Fruit fly (Drosophila melanogaster) whole organism, embryonic: ENCODE data around the gene STUB1.

Source experiments
- BtbVII ChIP-seq: fragments of 200-800 bp; sonication (Bioruptor generic); optimal IDR thresholded peaks from 3 replicates; lab custom pipeline; 2017; ENCODE audit warnings: missing biosample characterization, mild to moderate bottlenecking, missing genetic modification characterization
- CG10462 ChIP-seq: fragments of 200-800 bp; sonication (Bioruptor generic); optimal IDR thresholded peaks from 2 replicates; lab custom pipeline; 2016; ENCODE audit warnings: missing biosample characterization, missing genetic modification characterization
- CG10979 ChIP-seq: fragments of 200-800 bp; sonication (Bioruptor generic); optimal IDR thresholded peaks from 2 replicates; lab custom pipeline; 2018; ENCODE audit warnings: missing biosample characterization, mild to moderate bottlenecking, missing genetic modification characterization, moderate library complexity
- CG14965 ChIP-seq: fragments of 200-800 bp; sonication (Bioruptor generic); optimal IDR thresholded peaks from 2 replicates; lab custom pipeline; 2016; ENCODE audit warnings: missing biosample characterization, missing genetic modification characterization, borderline replicate concordance
- CG15011 ChIP-seq: fragments of 200-800 bp; sonication (Bioruptor generic); optimal IDR thresholded peaks from 3 replicates; lab custom pipeline; 2018; ENCODE audit warnings: missing biosample characterization, mild to moderate bottlenecking, missing genetic modification characterization
- CG1602 ChIP-seq: fragments of 200-800 bp; sonication (Bioruptor generic); optimal IDR thresholded peaks from 3 replicates; lab custom pipeline; 2016; ENCODE audit warnings: missing biosample characterization, missing genetic modification characterization
- CG1603 ChIP-seq: fragments of 200-800 bp; sonication (Bioruptor generic); optimal IDR thresholded peaks from 2 replicates; lab custom pipeline; 2019; ENCODE audit warnings: missing biosample characterization, mild to moderate bottlenecking, missing genetic modification characterization, moderate library complexity
- CG17186 ChIP-seq: fragments of 200-800 bp; sonication (Bioruptor generic); optimal IDR thresholded peaks from 3 replicates; lab custom pipeline; 2017; ENCODE audit warnings: missing biosample characterization, missing genetic modification reagents, missing genetic modification characterization
- CG18011 ChIP-seq: fragments of 200-800 bp; sonication (Bioruptor generic); optimal IDR thresholded peaks from 2 replicates; lab custom pipeline; 2017; ENCODE audit warnings: missing biosample characterization, missing genetic modification characterization, mild to moderate bottlenecking, moderate library complexity, missing genotype
- CG43689 ChIP-seq: fragments of 200-800 bp; sonication (Bioruptor generic); IDR thresholded peaks from 2 replicates; pipeline ENCODE4 v1.3.6; 2022; ENCODE audit warnings: missing biosample characterization, missing genetic modification characterization
- CG4617 ChIP-seq: fragments of 200-800 bp; sonication (Bioruptor generic); optimal IDR thresholded peaks from 3 replicates; lab custom pipeline; 2016; ENCODE audit warnings: missing biosample characterization, missing genetic modification characterization, borderline replicate concordance
- CG4730 ChIP-seq: fragments of 200-800 bp; sonication (Bioruptor generic); IDR thresholded peaks from 2 replicates; pipeline ENCODE4 v1.3.6; 2022; ENCODE audit warnings: missing biosample characterization, missing genetic modification characterization
- CG5245 ChIP-seq: fragments of 200-800 bp; sonication (Bioruptor generic); optimal IDR thresholded peaks from 3 replicates; lab custom pipeline; 2016; ENCODE audit warnings: missing biosample characterization, missing genetic modification characterization
- CG7786 ChIP-seq: fragments of 200-800 bp; sonication (Bioruptor generic); optimal IDR thresholded peaks from 2 replicates; lab custom pipeline; 2016; ENCODE audit warnings: missing biosample characterization, missing genetic modification characterization
- CG7987 ChIP-seq: fragments of 200-800 bp; sonication (Bioruptor generic); optimal IDR thresholded peaks from 2 replicates; lab custom pipeline; 2018; ENCODE audit warnings: missing biosample characterization, mild to moderate bottlenecking, missing genetic modification characterization, moderate library complexity
- CG9727 ChIP-seq: fragments of 200-800 bp; sonication (Bioruptor generic); optimal IDR thresholded peaks from 3 replicates; lab custom pipeline; 2017; ENCODE audit warnings: missing biosample characterization, mild to moderate bottlenecking, missing genetic modification characterization
- CG9797 ChIP-seq: fragments of 200-800 bp; sonication (Bioruptor generic); optimal IDR thresholded peaks from 3 replicates; lab custom pipeline; 2018; ENCODE audit warnings: missing biosample characterization, mild to moderate bottlenecking, missing genetic modification characterization
- CTCF ChIP-seq: fragments of 200-800 bp; sonication (Bioruptor generic); optimal IDR thresholded peaks from 2 replicates; lab custom pipeline; 2017; ENCODE audit warnings: missing biosample characterization, mild to moderate bottlenecking, missing genetic modification characterization, moderate library complexity
- Camta ChIP-seq: fragments of 200-800 bp; sonication (Bioruptor generic); optimal IDR thresholded peaks from 2 replicates; lab custom pipeline; 2016; ENCODE audit warnings: missing biosample characterization, missing genetic modification characterization
- D ChIP-seq, 2 experiments: fragments of 200-800 bp in 1 of 2; fragments of >200 bp in 1 of 2; sonication (Bioruptor generic) in 1 of 2; optimal IDR thresholded peaks; 2 replicates in 1 of 2; 3 replicates in 1 of 2; lab custom pipeline; 2017; ENCODE audit warnings: mild to moderate bottlenecking in 1 of 2, missing biosample characterization in 1 of 2, missing genetic modification characterization in 1 of 2, missing genetic modification reagents in 1 of 2
- Dbx ChIP-seq: fragments of 200-800 bp; sonication (Bioruptor generic); IDR thresholded peaks from 3 replicates; pipeline ENCODE4 v1.3.6; 2022; ENCODE audit warnings: missing biosample characterization, missing genetic modification characterization
- E2f1 ChIP-seq: fragments of 200-800 bp; sonication (Bioruptor generic); IDR thresholded peaks from 2 replicates; pipeline ENCODE4 v1.3.6; 2022; ENCODE audit warnings: missing biosample characterization, missing genetic modification characterization
- Elba2 ChIP-seq: fragments of 200-800 bp; sonication (Bioruptor generic); optimal IDR thresholded peaks from 3 replicates; lab custom pipeline; 2016; ENCODE audit warnings: missing biosample characterization, missing genetic modification characterization
- Gug ChIP-seq: fragments of 200-800 bp; sonication (Bioruptor generic); IDR thresholded peaks from 4 replicates; pipeline ENCODE4 v1.3.6; 2022; ENCODE audit warnings: missing biosample characterization, missing genetic modification characterization
- Jarid2 ChIP-seq: fragments of 200-800 bp; sonication (Bioruptor generic); optimal IDR thresholded peaks from 3 replicates; lab custom pipeline; 2017; ENCODE audit warnings: mild to moderate bottlenecking, missing biosample characterization, missing genetic modification reagents, missing genetic modification characterization
- Meics ChIP-seq: fragments of 200-800 bp; sonication (Bioruptor generic); optimal IDR thresholded peaks from 2 replicates; lab custom pipeline; 2017; ENCODE audit warnings: missing biosample characterization, mild to moderate bottlenecking, missing genetic modification characterization
- NFAT ChIP-seq: fragments of 200-800 bp; sonication (Bioruptor generic); IDR thresholded peaks from 2 replicates; pipeline ENCODE4 v1.3.6; 2022; ENCODE audit warnings: missing biosample characterization, missing genetic modification characterization
- Sry-δ ChIP-seq: fragments of 200-800 bp; sonication (Bioruptor generic); optimal IDR thresholded peaks from 2 replicates; lab custom pipeline; 2016; ENCODE audit warnings: missing biosample characterization, missing genetic modification characterization
- amos ChIP-seq: fragments of 200-800 bp; sonication (Bioruptor generic); IDR thresholded peaks from 2 replicates; pipeline ENCODE4 v1.3.6; 2022; ENCODE audit warnings: missing biosample characterization, missing genetic modification characterization; ENCODE audit not compliant: partially characterized antibody
- ap ChIP-seq: fragments of 200-800 bp; sonication (Bioruptor generic); IDR thresholded peaks from 2 replicates; pipeline ENCODE4 v1.3.6; 2022; ENCODE audit warnings: missing biosample characterization, missing genetic modification characterization
- br ChIP-seq: fragments of >200 bp; optimal IDR thresholded peaks from 2 replicates; lab custom pipeline; 2017
- chn ChIP-seq: fragments of 200-800 bp; sonication (Bioruptor generic); optimal IDR thresholded peaks from 2 replicates; lab custom pipeline; 2016; ENCODE audit warnings: missing biosample characterization, missing genetic modification characterization
- danr ChIP-seq: fragments of 200-800 bp; sonication (Bioruptor generic); IDR thresholded peaks from 2 replicates; pipeline ENCODE4 v1.3.6; 2022; ENCODE audit warnings: missing biosample characterization, missing genetic modification characterization
- dmrt99B ChIP-seq: fragments of 200-800 bp; sonication (Bioruptor generic); optimal IDR thresholded peaks from 2 replicates; lab custom pipeline; 2018; ENCODE audit warnings: missing biosample characterization, mild to moderate bottlenecking, missing genetic modification characterization, moderate library complexity
- dpn ChIP-seq, 2 experiments: fragments of 200-800 bp; sonication (Bioruptor generic); optimal IDR thresholded peaks; 3 replicates each; lab custom pipeline; 2016; ENCODE audit warnings: missing biosample characterization in 2 of 2, missing genetic modification characterization in 2 of 2
- ewg ChIP-seq: fragments of 200-800 bp; sonication (Bioruptor generic); optimal IDR thresholded peaks from 3 replicates; lab custom pipeline; 2017; ENCODE audit warnings: mild to moderate bottlenecking, missing biosample characterization, missing genetic modification reagents, missing genetic modification characterization
- fd96Cb ChIP-seq: fragments of 200-800 bp; sonication (Bioruptor generic); optimal IDR thresholded peaks from 2 replicates; lab custom pipeline; 2018; ENCODE audit warnings: missing biosample characterization, mild to moderate bottlenecking, missing genetic modification characterization, moderate library complexity
- ftz-f1 ChIP-seq: fragments of 200-800 bp; sonication (Bioruptor generic); optimal IDR thresholded peaks from 2 replicates; lab custom pipeline; 2016; ENCODE audit warnings: missing biosample characterization, missing genetic modification characterization
- grn ChIP-seq: fragments of 200-800 bp; sonication (Bioruptor generic); optimal IDR thresholded peaks from 3 replicates; lab custom pipeline; 2017; ENCODE audit warnings: missing biosample characterization, missing genetic modification characterization
- insv ChIP-seq, 2 experiments: fragments of 200-800 bp; sonication (Bioruptor generic); optimal IDR thresholded peaks; 3 replicates each; lab custom pipeline; 2016 to 2018; ENCODE audit warnings: missing biosample characterization in 2 of 2, missing genetic modification characterization in 2 of 2
- lov ChIP-seq, 2 experiments: fragments of 200-800 bp in 1 of 2; fragments of >200 bp in 1 of 2; sonication (Bioruptor generic) in 1 of 2; IDR thresholded peaks in 1 of 2; optimal IDR thresholded peaks in 1 of 2; 2 replicates in 1 of 2; 3 replicates in 1 of 2; pipeline versions ENCODE4 v1.3.6 to Lab custom; 2017 to 2022; ENCODE audit warnings: missing biosample characterization in 1 of 2, missing genetic modification characterization in 1 of 2
- pzg ChIP-seq: fragments of 200-800 bp; sonication (Bioruptor generic); optimal IDR thresholded peaks from 3 replicates; lab custom pipeline; 2018; ENCODE audit warnings: missing biosample characterization, mild to moderate bottlenecking, missing genetic modification characterization, moderate library complexity
- ranshi ChIP-seq: fragments of 200-800 bp; sonication (Bioruptor generic); IDR thresholded peaks from 2 replicates; pipeline ENCODE4 v1.3.6; 2022; ENCODE audit warnings: missing biosample characterization, missing genetic modification characterization
- scrt ChIP-seq: fragments of 200-800 bp; sonication (Bioruptor generic); optimal IDR thresholded peaks from 2 replicates; lab custom pipeline; 2018; ENCODE audit warnings: missing biosample characterization, mild to moderate bottlenecking, missing genetic modification characterization, moderate library complexity
- sob ChIP-seq: fragments of 200-800 bp; sonication (Bioruptor generic); IDR thresholded peaks from 2 replicates; pipeline ENCODE4 v1.3.6; 2022; ENCODE audit warnings: missing biosample characterization, missing genetic modification characterization
- unpg ChIP-seq: fragments of 200-800 bp; sonication (Bioruptor generic); optimal IDR thresholded peaks from 3 replicates; lab custom pipeline; 2018; ENCODE audit warnings: missing biosample characterization, mild to moderate bottlenecking, missing genetic modification characterization, moderate library complexity
- wor ChIP-seq: fragments of 200-800 bp; sonication (Bioruptor generic); IDR thresholded peaks from 2 replicates; pipeline ENCODE4 v1.3.6; 2022; ENCODE audit warnings: missing biosample characterization, missing genetic modification characterization

The STUB1 gene

dm6 chr2L:10457191-10457899 lies 20.0 kb downstream of the STUB1 start, which contains the start of the genes LManI and LManII (continued):
- no peak for TF ChIP-seq amos (GFP tag; lab: Robert Waterston, UW)
- no peak for TF ChIP-seq ewg (GFP tag; lab: Kevin White, UChicago)
- TF ChIP-seq Elba2 (GFP tag; lab: Kevin White, UChicago): no peak
- no peak for TF ChIP-seq Dbx (GFP tag; lab: Robert Waterston, UW)
- TF ChIP-seq wor: no peak
- TF ChIP-seq ap: no peak
- TF ChIP-seq CG4617 (GFP tag; lab: Kevin White, UChicago): no peak
- no peak for TF ChIP-seq fd96Cb (tag; lab: Kevin White, UChicago)
- TF ChIP-seq CG4730: no peak
- TF ChIP-seq insv (GFP tag; optimal IDR thresholded peaks at IDR 0.05; lab: Kevin White, UChicago): no peak
- TF ChIP-seq CG15011: no peak
- no peak for TF ChIP-seq CG7786 (GFP tag; lab: Kevin White, UChicago)
- no peak for TF ChIP-seq D (optimal IDR thresholded peaks at IDR 0.05; lab: Kevin White, UChicago)
- TF ChIP-seq D (GFP tag; optimal IDR thresholded peaks at IDR 0.05; lab: Kevin White, UChicago): no peak
- TF ChIP-seq CG17186 (GFP tag; lab: Kevin White, UChicago): no peak
- no peak for TF ChIP-seq CG43689 (GFP tag; lab: Robert Waterston, UW)
- TF ChIP-seq dmrt99B (tag; lab: Kevin White, UChicago): no peak
- no peak for TF ChIP-seq unpg (GFP tag; lab: Kevin White, UChicago)

- TF ChIP-seq CG7987 (no peak), br (lab: Kevin White, UChicago) (no peak), CG14965 (GFP tag; lab: Kevin White, UChicago) (peak; percentile 88), Sry-δ (GFP tag; lab: Kevin White, UChicago) (no peak), CG1602 (GFP tag; lab: Kevin White, UChicago) (no peak), CG9797 (GFP tag; lab: Kevin White, UChicago) (no peak), CG10979 (tag; lab: Kevin White, UChicago) (peak; percentile 56), scrt (GFP tag; lab: Kevin White, UChicago) (no peak), dpn (GFP tag; optimal IDR thresholded peaks at IDR 0.05; lab: Kevin White, UChicago) (no peak), CTCF (GFP tag; lab: Kevin White, UChicago) (peak; percentile 80)
- TF ChIP-seq, all 482 proteins: peak for 3
Measured at dm6 chr2L:10458979-10459378, 21.6 kb downstream of the STUB1 start.

dm6 chr2L:10466865-10467270 lies 29.5 kb downstream of the STUB1 start:
- peak; percentile 72 for TF ChIP-seq CG9727 (GFP tag; lab: Kevin White, UChicago)
- peak; percentile 14; the same call in 1 of the 2 replicates for TF ChIP-seq NFAT (GFP tag; lab: Robert Waterston, UW)
- TF ChIP-seq E2f1 (GFP tag; lab: Robert Waterston, UW): peak; percentile 26; the same call in 1 of the 2 replicates
- TF ChIP-seq danr (GFP tag; lab: Robert Waterston, UW): no peak; the same call in 1 of the 2 replicates
- TF ChIP-seq Camta (GFP tag; lab: Kevin White, UChicago): peak; percentile 66
- TF ChIP-seq ftz-f1: no peak
- 0 out of 2 replicates have a peak, but pooled peaks have one; percentile 20 for TF ChIP-seq ranshi (GFP tag; lab: Robert Waterston, UW)
- TF ChIP-seq Jarid2 (GFP tag; lab: Kevin White, UChicago): peak; percentile 43
- peak; percentile 57 for TF ChIP-seq sob (GFP tag; lab: Robert Waterston, UW)
- no peak for TF ChIP-seq CG1603
- TF ChIP-seq Meics (GFP tag; lab: Kevin White, UChicago): peak; percentile 51
- TF ChIP-seq CG18011 (GFP tag; lab: Kevin White, UChicago): no peak
- TF ChIP-seq pzg: no peak
- peak; percentile 64; the same call in 3 of the 4 replicates for TF ChIP-seq Gug (GFP tag; lab: Robert Waterston, UW)
- TF ChIP-seq BtbVII (GFP tag; lab: Kevin White, UChicago): peak; percentile 46
- peak; percentile 42 for TF ChIP-seq chn (GFP tag; lab: Kevin White, UChicago)
- no peak for TF ChIP-seq grn (GFP tag; lab: Kevin White, UChicago)
- TF ChIP-seq CG10462 (GFP tag; lab: Kevin White, UChicago): peak; percentile 15
- TF ChIP-seq CG5245 (GFP tag; lab: Kevin White, UChicago): peak; percentile 62
- TF ChIP-seq lov (optimal IDR thresholded peaks at IDR 0.05; lab: Kevin White, UChicago): no peak
- 0 out of 3 replicates have a peak, but pooled peaks have one; percentile 54 for TF ChIP-seq lov (GFP tag; IDR thresholded peaks at IDR 0.05; lab: Robert Waterston, UW)
